Fruit fly (Drosophila melanogaster) whole organism, embryonic: ENCODE data around the gene CG46467.

Source experiments
- Bdp1 ChIP-seq: fragments of 200-800 bp; sonication (Bioruptor generic); optimal IDR thresholded peaks from 3 replicates; lab custom pipeline; 2016; ENCODE audit warnings: missing biosample characterization, missing genetic modification characterization
- Blimp-1 ChIP-seq: fragments of 200-800 bp; sonication (Bioruptor generic); optimal IDR thresholded peaks from 3 replicates; lab custom pipeline; 2018; ENCODE audit warnings: missing biosample characterization, missing genetic modification characterization, mild to moderate bottlenecking, moderate library complexity, missing genetic modification reagents
- CG10979 ChIP-seq: fragments of 200-800 bp; sonication (Bioruptor generic); optimal IDR thresholded peaks from 2 replicates; lab custom pipeline; 2018; ENCODE audit warnings: missing biosample characterization, mild to moderate bottlenecking, missing genetic modification characterization, moderate library complexity
- CG12236 ChIP-seq: fragments of 200-800 bp; sonication (Bioruptor generic); optimal IDR thresholded peaks from 2 replicates; lab custom pipeline; 2016; ENCODE audit warnings: missing biosample characterization, missing genetic modification characterization
- CG13296 ChIP-seq: fragments of 200-800 bp; sonication (Bioruptor generic); optimal IDR thresholded peaks from 3 replicates; lab custom pipeline; 2018; ENCODE audit warnings: missing biosample characterization, mild to moderate bottlenecking, missing genetic modification characterization
- CG15601 ChIP-seq: fragments of 200-800 bp; sonication (Bioruptor generic); optimal IDR thresholded peaks from 3 replicates; lab custom pipeline; 2019; ENCODE audit warnings: missing biosample characterization, mild to moderate bottlenecking, missing genetic modification characterization, moderate library complexity
- CG17328 ChIP-seq: fragments of 200-800 bp; sonication (Bioruptor generic); IDR thresholded peaks from 2 replicates; pipeline ENCODE4 v1.3.6; 2022; ENCODE audit warnings: missing biosample characterization, missing genetic modification characterization
- CG2129 ChIP-seq: fragments of 200-800 bp; sonication (Bioruptor generic); IDR thresholded peaks from 2 replicates; pipeline ENCODE4 v1.3.6; 2022; ENCODE audit warnings: missing biosample characterization, missing genetic modification characterization; ENCODE audit not compliant: partially characterized antibody
- CG30431 ChIP-seq: fragments of 200-800 bp; sonication (Bioruptor generic); optimal IDR thresholded peaks from 2 replicates; lab custom pipeline; 2017; ENCODE audit warnings: missing biosample characterization, missing genetic modification characterization
- CG31224 ChIP-seq: fragments of 200-800 bp; sonication (Bioruptor generic); IDR thresholded peaks from 2 replicates; pipeline ENCODE4 v1.3.6; 2022; ENCODE audit warnings: missing biosample characterization, missing genetic modification characterization
- CG33213 ChIP-seq: fragments of 200-800 bp; sonication (Bioruptor generic); optimal IDR thresholded peaks from 3 replicates; lab custom pipeline; 2016; ENCODE audit warnings: missing biosample characterization, missing genetic modification characterization
- CG8359 ChIP-seq: fragments of 200-800 bp; sonication (Bioruptor generic); optimal IDR thresholded peaks from 2 replicates; lab custom pipeline; 2017; ENCODE audit warnings: missing biosample characterization, mild to moderate bottlenecking, missing genetic modification characterization, borderline replicate concordance
- CG8388 ChIP-seq: fragments of 200-800 bp; sonication (Bioruptor generic); optimal IDR thresholded peaks from 2 replicates; lab custom pipeline; 2019; ENCODE audit warnings: missing biosample characterization, mild to moderate bottlenecking, missing genetic modification characterization, moderate library complexity
- CG8924 ChIP-seq: fragments of 200-800 bp; optimal IDR thresholded peaks from 3 replicates; lab custom pipeline; 2019; ENCODE audit warnings: missing biosample characterization, mild to moderate bottlenecking, missing genetic modification characterization, moderate library complexity
- Camta ChIP-seq: fragments of 200-800 bp; sonication (Bioruptor generic); optimal IDR thresholded peaks from 2 replicates; lab custom pipeline; 2016; ENCODE audit warnings: missing biosample characterization, missing genetic modification characterization
- Dll ChIP-seq: fragments of 200-800 bp; sonication (Bioruptor generic); IDR thresholded peaks from 4 replicates; pipeline ENCODE4 v1.3.6; 2022; ENCODE audit warnings: missing biosample characterization, missing genetic modification characterization; ENCODE audit not compliant: partially characterized antibody
- Drgx ChIP-seq: fragments of 200-800 bp; sonication (Bioruptor generic); IDR thresholded peaks from 2 replicates; pipeline ENCODE4 v1.3.6; 2022; ENCODE audit warnings: missing biosample characterization, missing genetic modification characterization
- E2f1 ChIP-seq: fragments of 200-800 bp; sonication (Bioruptor generic); IDR thresholded peaks from 2 replicates; pipeline ENCODE4 v1.3.6; 2022; ENCODE audit warnings: missing biosample characterization, missing genetic modification characterization
- Gsc ChIP-seq: fragments of 200-800 bp; sonication (Bioruptor generic); IDR thresholded peaks from 2 replicates; pipeline ENCODE4 v1.3.6; 2022; ENCODE audit warnings: missing biosample characterization, missing genetic modification characterization
- H15 ChIP-seq: fragments of 200-800 bp; sonication (Bioruptor generic); IDR thresholded peaks from 3 replicates; pipeline ENCODE4 v1.3.6; 2022; ENCODE audit warnings: missing biosample characterization, missing genetic modification characterization
- HHEX ChIP-seq: fragments of 200-800 bp; sonication (Bioruptor generic); optimal IDR thresholded peaks from 3 replicates; lab custom pipeline; 2017; ENCODE audit warnings: missing biosample characterization, mild to moderate bottlenecking, missing genetic modification characterization, missing genetic modification reagents
- HLH3B ChIP-seq: fragments of 200-800 bp; sonication (Bioruptor generic); IDR thresholded peaks from 2 replicates; pipeline ENCODE4 v1.3.6; 2022; ENCODE audit warnings: missing biosample characterization, missing genetic modification characterization
- HLH4C ChIP-seq: fragments of 200-800 bp; sonication (Bioruptor generic); IDR thresholded peaks from 3 replicates; pipeline ENCODE4 v1.3.6; 2022; ENCODE audit warnings: missing biosample characterization, missing genetic modification characterization; ENCODE audit not compliant: partially characterized antibody
- Meics ChIP-seq: fragments of 200-800 bp; sonication (Bioruptor generic); optimal IDR thresholded peaks from 2 replicates; lab custom pipeline; 2017; ENCODE audit warnings: missing biosample characterization, mild to moderate bottlenecking, missing genetic modification characterization
- Rx ChIP-seq: fragments of 200-800 bp; sonication (Bioruptor generic); IDR thresholded peaks from 2 replicates; pipeline ENCODE4 v1.3.6; 2022; ENCODE audit warnings: missing biosample characterization, missing genetic modification characterization
- Scr ChIP-seq: fragments of 200-800 bp; sonication (Bioruptor generic); IDR thresholded peaks from 2 replicates; pipeline ENCODE4 v1.3.6; 2022; ENCODE audit warnings: missing biosample characterization, missing genetic modification characterization; ENCODE audit not compliant: partially characterized antibody
- Sox102F ChIP-seq: fragments of 200-800 bp; sonication (Bioruptor generic); optimal IDR thresholded peaks from 2 replicates; lab custom pipeline; 2018; ENCODE audit warnings: missing biosample characterization, mild to moderate bottlenecking, missing genetic modification characterization, moderate library complexity
- Taf1 ChIP-seq: fragments of 200-800 bp; sonication (Bioruptor generic); IDR thresholded peaks from 2 replicates; pipeline ENCODE4 v1.3.6; 2022; ENCODE audit warnings: missing biosample characterization, missing genetic modification characterization
- YL-1 ChIP-seq: fragments of 200-800 bp; sonication (Bioruptor generic); optimal IDR thresholded peaks from 3 replicates; lab custom pipeline; 2017; ENCODE audit warnings: missing biosample characterization, mild to moderate bottlenecking, missing genetic modification characterization
- ab ChIP-seq: fragments of 200-800 bp; sonication (Bioruptor generic); optimal IDR thresholded peaks from 2 replicates; lab custom pipeline; 2016; ENCODE audit warnings: missing biosample characterization, missing genetic modification characterization
- chinmo ChIP-seq: fragments of 200-800 bp; sonication (Bioruptor generic); IDR thresholded peaks from 4 replicates; pipeline ENCODE4 v1.3.6; 2022; ENCODE audit warnings: missing biosample characterization, missing genetic modification characterization; ENCODE audit not compliant: partially characterized antibody
- croc ChIP-seq: fragments of 200-800 bp; sonication (Bioruptor generic); conservative IDR thresholded peaks from 3 replicates; pipeline ENCODE4 v1.3.6; 2022; ENCODE audit warnings: missing biosample characterization, missing genetic modification characterization
- crol ChIP-seq: fragments of 200-800 bp; sonication (Bioruptor generic); IDR thresholded peaks from 2 replicates; pipeline ENCODE4 v1.3.6; 2022; ENCODE audit warnings: missing biosample characterization, missing genetic modification characterization
- esg ChIP-seq: fragments of 200-800 bp; sonication (Bioruptor generic); conservative IDR thresholded peaks from 2 replicates; pipeline ENCODE4 v1.3.6; 2022; ENCODE audit warnings: missing biosample characterization, missing genetic modification characterization
- ken ChIP-seq: fragments of 200-800 bp; sonication (Bioruptor generic); IDR thresholded peaks from 3 replicates; pipeline ENCODE4 v1.3.6; 2022; ENCODE audit warnings: missing biosample characterization, missing genetic modification characterization
- lab ChIP-seq: fragments of 200-800 bp; sonication (Bioruptor generic); optimal IDR thresholded peaks from 3 replicates; lab custom pipeline; 2017; ENCODE audit warnings: missing biosample characterization, missing genetic modification characterization, mild to moderate bottlenecking, moderate library complexity, missing genetic modification reagents
- lola ChIP-seq, 3 experiments: fragments of >200 bp in 2 of 3; fragments of 200-800 bp in 1 of 3; sonication (Bioruptor generic) in 1 of 3; optimal IDR thresholded peaks; 2 replicates each; lab custom pipeline; 2017 to 2019; ENCODE audit warnings: missing biosample characterization in 3 of 3, missing genetic modification characterization in 3 of 3, mild to moderate bottlenecking in 1 of 3, moderate library complexity in 1 of 3
- nmo ChIP-seq: fragments of 200-800 bp; sonication (Bioruptor generic); optimal IDR thresholded peaks from 2 replicates; lab custom pipeline; 2018; ENCODE audit warnings: missing biosample characterization, mild to moderate bottlenecking, missing genetic modification characterization, moderate library complexity
- nom ChIP-seq: fragments of 200-800 bp; sonication (Bioruptor generic); optimal IDR thresholded peaks from 2 replicates; lab custom pipeline; 2017; ENCODE audit warnings: missing biosample characterization, missing genetic modification characterization, mild to moderate bottlenecking, moderate library complexity, missing genetic modification reagents
- phol ChIP-seq: fragments of 200-800 bp; sonication (Bioruptor generic); optimal IDR thresholded peaks from 3 replicates; lab custom pipeline; 2018; ENCODE audit warnings: missing biosample characterization, mild to moderate bottlenecking, missing genetic modification characterization, moderate library complexity
- sens ChIP-seq: fragments of 200-800 bp; sonication (Bioruptor generic); peaks from one replicate; lab custom pipeline; 2016; ENCODE audit warnings: missing biosample characterization, missing genetic modification characterization
- slbo ChIP-seq: fragments of 200-800 bp; sonication (Bioruptor generic); IDR thresholded peaks from 2 replicates; pipeline ENCODE4 v1.3.6; 2022; ENCODE audit warnings: missing biosample characterization, missing genetic modification characterization
- sob ChIP-seq: fragments of 200-800 bp; sonication (Bioruptor generic); IDR thresholded peaks from 2 replicates; pipeline ENCODE4 v1.3.6; 2022; ENCODE audit warnings: missing biosample characterization, missing genetic modification characterization
- tna ChIP-seq: fragments of 200-800 bp; sonication (Bioruptor generic); IDR thresholded peaks from 2 replicates; pipeline ENCODE4 v1.3.6; 2022; ENCODE audit warnings: missing biosample characterization, missing genetic modification characterization; ENCODE audit not compliant: partially characterized antibody
- tup ChIP-seq: fragments of 200-800 bp; sonication (Bioruptor generic); optimal IDR thresholded peaks from 2 replicates; lab custom pipeline; 2016; ENCODE audit warnings: missing biosample characterization, mild to moderate bottlenecking, missing genetic modification characterization, moderate library complexity
- vvl ChIP-seq: fragments of 200-800 bp; sonication (Bioruptor generic); IDR thresholded peaks from 2 replicates; pipeline ENCODE4 v1.3.6; 2022; ENCODE audit warnings: missing biosample characterization, missing genetic modification characterization

Gene CG46467

dm6 chr3R:9933356-9933755, 58.9 kb downstream of the CG46467 start:
- TF ChIP-seq Drgx (GFP tag; lab: Robert Waterston, UW) = peak; percentile 35; the same call in 1 of the 2 replicates
- peak; percentile 52 for TF ChIP-seq nom (GFP tag; lab: Kevin White, UChicago)
- TF ChIP-seq HLH3B (GFP tag; lab: Robert Waterston, UW) = no peak

- no peak for TF ChIP-seq Taf1 (GFP tag; lab: Robert Waterston, UW)
- no peak for TF ChIP-seq H15 (GFP tag; lab: Robert Waterston, UW)
- TF ChIP-seq CG2129 (GFP tag; lab: Robert Waterston, UW) = no peak
- 0 out of 3 replicates have a peak, but pooled peaks have one; percentile 32 for TF ChIP-seq HLH4C (GFP tag; lab: Robert Waterston, UW)
- TF ChIP-seq CG12236 (GFP tag; lab: Kevin White, UChicago) = no peak
- TF ChIP-seq YL-1 (GFP tag; lab: Kevin White, UChicago) = no peak
- peak; percentile 28 for TF ChIP-seq sens (GFP tag; lab: Kevin White, UChicago)
- TF ChIP-seq CG8359 = no peak
- TF ChIP-seq Dll (GFP tag; lab: Robert Waterston, UW) = no peak
- TF ChIP-seq CG30431 (GFP tag; lab: Kevin White, UChicago) = no peak
- TF ChIP-seq lab (GFP tag; lab: Kevin White, UChicago) = peak; percentile 20
- no peak for TF ChIP-seq croc
- 0 out of 4 replicates have a peak, but pooled peaks have one; percentile 58 for TF ChIP-seq chinmo
- TF ChIP-seq crol (GFP tag; lab: Robert Waterston, UW) = peak; percentile 78
- no peak for TF ChIP-seq lola (GFP tag; optimal IDR thresholded peaks at IDR 0.05; lab: Kevin White, UChicago)
- TF ChIP-seq CG13296 (GFP tag; lab: Kevin White, UChicago) = peak; percentile 6
- peak; percentile 48 for TF ChIP-seq Meics
- no peak for TF ChIP-seq CG31224 (GFP tag; lab: Robert Waterston, UW)
- TF ChIP-seq CG8388 (GFP tag; lab: Kevin White, UChicago) = peak; percentile 23
- TF ChIP-seq ken (GFP tag; lab: Robert Waterston, UW) = no peak
- TF ChIP-seq CG33213 (GFP tag; lab: Kevin White, UChicago) = no peak
- TF ChIP-seq Bdp1 (GFP tag; lab: Kevin White, UChicago) = no peak
- no peak for TF ChIP-seq ab (GFP tag; lab: Kevin White, UChicago)
- no peak for TF ChIP-seq tup (GFP tag; lab: Kevin White, UChicago)
- TF ChIP-seq tna (GFP tag; lab: Robert Waterston, UW) = no peak
- TF ChIP-seq, all 482 proteins: peak for 8
These were observed 59.7 kb downstream of the CG46467 start for dm6 chr3R:9933956-9934733.

dm6 chr3R:9934863-9935262, 60.4 kb downstream of the CG46467 start:
- TF ChIP-seq esg (GFP tag; lab: Robert Waterston, UW) (peak; percentile 20), HHEX (GFP tag; lab: Kevin White, UChicago) (peak; percentile 14), phol (tag; lab: Kevin White, UChicago) (peak; percentile 32), Scr (GFP tag; lab: Robert Waterston, UW) (no peak), Camta (GFP tag; lab: Kevin White, UChicago) (peak; percentile 2), CG17328 (GFP tag; lab: Robert Waterston, UW) (0 out of 2 replicates have a peak, but pooled peaks have one; percentile 13), sob (GFP tag; lab: Robert Waterston, UW) (peak; percentile 14; the same call in 1 of the 2 replicates), E2f1 (GFP tag; lab: Robert Waterston, UW) (peak; percentile 41), CG10979 (tag; lab: Kevin White, UChicago) (peak; percentile 25), CG15601 (tag; lab: Kevin White, UChicago) (no peak), nmo (peak; percentile 13), CG8924 (tag; lab: Kevin White, UChicago) (no peak), Sox102F (peak; percentile 29), Rx (GFP tag; lab: Robert Waterston, UW) (0 out of 2 replicates have a peak, but pooled peaks have one; percentile 10), vvl (GFP tag; lab: Robert Waterston, UW) (peak; percentile 39; the same call in 1 of the 2 replicates), slbo (GFP tag; lab: Robert Waterston, UW) (peak; percentile 41), Gsc (GFP tag; lab: Robert Waterston, UW) (no peak), Blimp-1 (peak; percentile 34)
